Fruit fly (Drosophila melanogaster) whole organism, larva: Measurements from ENCODE around the gene mRpL55.

Experiments used
- noc ChIP-seq: fragments of 200-800 bp; sonication (Bioruptor generic); optimal IDR thresholded peaks from 3 replicates; lab custom pipeline; 2019; ENCODE audit warnings: missing biosample characterization, mild to moderate bottlenecking, missing genetic modification characterization, moderate library complexity

The mRpL55 gene

DNA sequence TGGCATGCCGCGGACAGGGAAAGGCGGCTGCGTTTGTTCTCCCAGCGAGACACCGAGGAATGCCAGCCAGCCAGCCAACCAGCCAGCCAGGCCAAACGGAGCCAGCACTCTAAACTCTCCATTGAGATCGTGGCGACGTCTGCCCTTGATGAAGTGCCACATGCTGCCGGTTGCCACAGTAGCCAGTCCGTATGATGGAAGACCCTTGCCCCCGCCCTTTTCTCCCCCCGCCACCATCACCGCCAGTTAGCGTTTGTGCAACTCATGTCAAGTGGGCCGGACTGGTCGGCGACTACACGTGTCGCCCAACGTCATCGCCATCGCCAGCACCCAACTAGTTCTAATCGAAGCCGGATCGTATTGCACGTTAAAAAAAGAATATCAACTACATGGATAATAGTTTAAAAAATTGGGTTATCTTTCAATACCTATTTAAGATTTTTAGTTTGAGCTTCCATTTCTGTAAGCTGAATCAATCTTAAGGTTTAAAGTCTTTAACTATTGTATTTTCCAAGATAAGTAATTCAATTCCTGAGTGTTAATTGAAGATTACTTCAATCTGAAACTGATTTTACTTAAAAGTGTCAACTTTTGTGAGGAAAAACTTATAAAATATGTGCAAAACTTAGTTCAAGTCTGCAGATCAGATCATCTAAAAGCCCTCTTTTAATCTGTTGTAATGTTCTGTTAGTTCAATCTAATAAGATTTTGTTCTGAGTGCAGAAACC is 24.3 kb downstream of the mRpL55 start:
- TF ChIP-seq noc (tag; lab: Kevin White, UChicago): no peak

DNA sequence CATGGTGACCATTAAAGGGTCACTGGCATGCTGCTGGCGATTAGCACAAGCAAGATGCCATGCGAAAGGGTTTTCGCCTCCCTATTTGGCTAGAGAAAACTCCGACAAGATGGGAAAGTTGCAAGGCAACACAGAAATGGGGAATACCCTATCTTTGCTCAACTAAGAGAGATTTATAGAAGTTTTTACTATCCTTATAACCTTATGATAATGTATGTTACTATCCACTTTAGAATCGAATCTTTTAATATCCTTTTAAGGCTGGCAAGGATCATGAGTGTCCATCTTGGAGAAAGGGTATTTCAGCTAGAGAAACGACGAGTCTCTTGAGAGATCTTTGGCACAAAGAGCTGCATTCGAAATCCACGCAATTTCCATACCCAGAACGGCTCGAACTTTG is 25.0 kb downstream of the mRpL55 start:
- no peak for TF ChIP-seq noc (tag; lab: Kevin White, UChicago)

DNA sequence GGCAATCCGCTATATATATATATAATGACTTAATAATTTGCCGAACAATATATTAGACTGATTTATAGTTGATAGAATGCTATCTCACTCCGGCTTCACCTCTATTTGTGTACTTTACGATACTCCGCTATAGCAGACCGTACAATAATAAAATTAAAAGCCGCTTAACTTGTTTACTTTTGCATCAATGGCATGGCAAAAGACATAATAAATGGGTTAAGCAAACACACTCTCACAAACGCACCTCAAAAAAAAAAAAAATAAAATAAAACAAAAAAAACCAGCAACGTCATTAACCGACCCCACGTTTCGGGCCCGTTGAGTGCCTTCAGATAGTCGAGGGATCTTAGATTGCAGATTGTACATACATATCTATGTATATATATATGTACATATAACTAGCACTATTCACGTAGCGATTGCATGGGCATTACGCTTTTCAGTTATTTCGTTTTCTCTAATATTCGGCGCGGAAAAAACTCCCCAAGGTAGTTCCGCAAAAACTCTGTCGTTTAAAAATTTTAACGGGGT is 26.8 kb downstream of the mRpL55 start:
- TF ChIP-seq noc (tag; lab: Kevin White, UChicago): no peak

DNA sequence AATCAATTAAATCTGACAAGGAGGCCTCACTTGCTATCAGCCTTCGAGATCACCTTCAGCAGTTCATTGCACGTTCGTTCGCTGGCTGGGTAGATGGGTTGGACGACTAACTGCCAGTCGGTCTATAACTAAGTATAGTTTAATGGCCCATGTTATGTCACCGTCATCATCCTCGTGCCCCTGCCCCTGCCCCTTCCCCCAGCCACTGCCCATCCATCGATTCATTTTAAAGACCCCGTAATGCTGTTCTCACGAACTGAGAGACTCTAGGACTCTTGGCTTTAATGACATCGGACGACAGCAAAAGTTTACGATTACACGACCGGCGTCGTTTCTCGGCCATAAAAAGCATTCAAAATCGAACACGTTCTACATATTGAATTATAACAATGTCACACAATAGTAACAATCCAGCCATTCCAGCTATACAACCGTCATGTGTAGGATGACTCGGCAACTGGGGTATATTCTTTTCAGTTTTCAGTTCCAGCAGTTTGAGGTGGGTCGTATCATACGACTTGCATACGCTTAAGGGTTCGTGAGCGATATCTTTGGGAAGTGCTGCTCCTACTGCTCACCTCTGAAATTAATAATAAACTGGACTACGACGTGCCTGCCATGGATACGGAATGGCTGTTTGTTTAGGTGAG is 27.6 kb downstream of the mRpL55 start:
- TF ChIP-seq noc (tag; lab: Kevin White, UChicago): no peak

DNA sequence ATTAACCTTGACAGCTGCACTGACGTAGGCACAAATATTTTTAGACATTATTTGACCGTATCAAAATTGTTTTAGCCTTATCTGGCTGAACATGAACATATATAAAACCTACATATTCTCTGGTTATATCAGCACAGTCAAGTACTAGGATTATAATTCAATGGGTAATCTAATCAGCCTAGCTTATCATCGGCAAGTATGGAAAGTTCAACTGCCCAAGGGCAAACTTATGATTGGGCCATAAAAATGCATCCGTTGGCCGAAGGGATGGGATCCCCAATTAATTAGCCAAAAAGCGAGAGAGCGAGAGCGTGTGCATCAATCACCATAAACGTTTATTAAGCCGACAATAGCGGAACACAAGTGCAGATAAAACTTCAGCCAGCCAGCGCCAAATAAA is 29.2 kb downstream of the mRpL55 start:
- TF ChIP-seq noc (tag; lab: Kevin White, UChicago): no peak

DNA sequence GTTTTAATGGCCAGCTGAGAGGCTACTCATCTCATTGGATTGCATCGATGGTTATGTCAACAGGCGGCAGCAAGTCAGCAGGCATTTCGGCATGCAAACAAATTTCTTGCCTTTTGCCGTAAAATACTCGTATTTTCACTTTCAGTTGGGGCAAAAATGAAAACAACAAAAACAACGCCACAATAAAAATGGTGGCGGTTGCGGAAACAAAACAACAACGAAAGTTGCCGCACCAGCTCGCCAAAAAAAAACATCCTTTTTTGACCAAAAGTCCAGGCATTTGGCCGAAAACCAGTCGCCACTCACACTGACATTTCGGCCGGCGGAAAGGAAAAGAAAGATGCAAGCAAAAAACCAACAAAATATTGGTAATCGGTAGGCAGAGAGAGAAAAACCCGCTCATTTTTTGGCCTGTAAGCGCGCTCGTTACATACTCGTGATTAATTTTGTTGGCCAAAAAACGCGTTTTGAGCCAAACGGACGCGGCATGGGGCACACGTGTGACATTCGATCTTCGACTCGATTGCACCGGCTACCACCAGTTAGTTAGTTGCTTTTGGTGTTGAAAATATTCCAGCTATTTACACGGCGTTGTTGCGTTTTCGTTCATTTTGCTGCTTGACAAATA is 30.6 kb downstream of the mRpL55 start:
- no peak for TF ChIP-seq noc (tag; lab: Kevin White, UChicago)

DNA sequence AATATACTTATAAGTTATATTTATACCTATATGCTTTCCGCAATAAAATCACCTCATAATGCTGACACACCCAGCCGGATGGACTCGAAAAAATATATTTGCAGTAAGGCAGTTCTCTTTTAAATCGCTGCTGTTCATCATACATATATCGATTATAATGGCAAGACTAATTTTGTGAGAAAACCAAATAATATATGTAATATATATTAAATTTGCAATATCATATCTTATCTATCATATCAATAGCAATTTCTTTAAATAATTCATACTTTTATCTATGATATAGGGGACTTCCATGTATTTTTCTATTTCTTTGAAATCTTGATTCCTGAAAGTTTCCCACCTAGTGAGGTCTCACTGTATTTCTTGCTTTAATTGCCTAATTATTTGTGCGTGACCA is 32.2 kb downstream of the mRpL55 start:
- peak; percentile 32 for TF ChIP-seq noc (tag; lab: Kevin White, UChicago)

DNA sequence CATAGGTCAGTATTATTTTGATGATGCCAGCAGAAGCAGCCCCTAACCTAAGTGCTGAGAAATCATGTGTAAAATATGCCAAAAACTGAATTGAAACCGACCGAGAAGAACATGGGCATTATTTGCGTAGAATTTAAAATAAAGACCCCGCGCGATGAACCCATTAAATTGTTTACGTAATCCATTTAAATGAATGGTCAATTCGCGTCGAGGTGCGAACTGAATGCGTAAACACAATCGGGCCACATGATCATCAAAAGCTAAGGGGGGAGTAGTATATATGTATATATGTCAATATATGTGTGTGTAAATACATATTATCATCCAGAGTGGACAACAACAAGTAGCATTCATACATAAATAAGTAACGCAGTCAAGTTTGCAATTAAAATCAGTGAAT is 34.5 kb downstream of the mRpL55 start:
- TF ChIP-seq noc (tag; lab: Kevin White, UChicago): peak; percentile 29

DNA sequence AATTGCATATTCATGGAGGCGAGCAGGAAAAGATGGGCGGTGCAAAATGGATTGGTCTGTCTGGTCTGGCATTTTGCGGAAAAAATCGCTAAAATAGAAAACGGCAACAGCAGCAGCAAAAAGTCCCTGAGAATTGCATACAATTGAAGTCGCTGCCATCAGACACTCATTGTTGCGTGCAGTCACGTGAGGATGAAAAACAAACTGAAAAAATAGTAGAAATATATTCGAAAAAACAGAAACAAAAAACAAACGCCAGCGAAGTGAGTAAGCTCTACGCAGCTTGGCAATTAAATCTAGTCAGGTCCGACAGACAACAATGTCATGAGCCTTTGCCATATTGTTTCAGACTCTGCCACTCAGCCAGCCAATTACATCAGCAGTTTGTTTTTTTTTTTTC is 35.4 kb downstream of the mRpL55 start:
- no peak for TF ChIP-seq noc (tag; lab: Kevin White, UChicago)

DNA sequence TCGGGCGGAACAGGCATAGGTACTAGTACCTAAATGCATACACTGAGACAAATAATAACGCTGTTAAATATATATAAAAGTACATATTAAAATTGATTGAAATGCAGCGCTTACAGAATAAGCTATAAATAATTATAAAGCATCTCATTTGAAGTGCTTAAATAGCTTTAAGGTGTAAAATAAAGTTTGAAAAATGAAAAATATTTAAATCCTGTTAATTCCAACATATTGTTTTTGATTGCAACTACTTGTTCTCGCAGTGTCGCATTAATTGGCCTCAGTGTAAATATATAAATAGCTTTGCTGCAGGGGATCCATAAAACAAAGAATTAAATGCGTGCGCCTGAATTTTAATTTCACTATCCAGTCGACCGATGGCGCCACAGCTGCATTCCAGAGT is 36.3 kb downstream of the mRpL55 start:
- no peak for TF ChIP-seq noc (tag; lab: Kevin White, UChicago)

DNA sequence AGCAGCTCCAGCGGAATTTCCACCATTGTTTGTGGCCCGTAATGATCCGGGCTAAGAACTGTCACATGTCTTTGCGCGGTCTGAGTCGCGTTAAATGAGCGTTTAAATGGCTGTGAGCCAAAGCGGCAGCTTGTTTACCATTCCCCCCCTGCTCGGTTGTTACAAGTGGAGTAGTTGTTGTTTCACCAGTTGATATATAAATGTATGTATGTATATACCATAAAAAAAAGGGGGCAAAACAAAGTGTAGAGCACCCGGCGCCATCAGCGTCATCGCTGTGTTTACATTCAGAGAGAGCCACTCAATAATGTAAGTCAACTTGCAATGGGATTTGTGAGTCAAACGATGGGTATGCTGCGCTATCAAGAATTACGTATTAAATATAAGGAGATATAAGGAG is 37.8 kb downstream of the mRpL55 start:
- TF ChIP-seq noc (tag; lab: Kevin White, UChicago): no peak

DNA sequence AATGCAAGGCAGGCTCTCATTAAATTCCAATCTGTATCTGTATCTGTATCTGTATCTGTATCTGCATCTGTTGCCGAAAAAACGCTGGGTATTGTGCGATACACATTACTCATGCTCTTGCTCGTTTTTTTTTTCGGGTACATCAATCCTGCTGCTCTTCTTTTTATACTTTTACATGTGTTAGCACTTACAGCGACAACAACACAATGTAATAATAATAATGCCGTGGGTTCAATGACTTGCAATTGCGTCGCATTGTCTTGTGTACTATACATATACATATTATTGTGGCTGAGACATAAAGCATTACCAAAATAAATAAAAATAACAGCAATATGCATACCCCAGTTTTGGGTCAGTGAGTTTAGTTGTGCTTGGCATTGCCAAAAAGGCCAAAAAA is 39.9 kb downstream of the mRpL55 start:
- TF ChIP-seq noc (tag; lab: Kevin White, UChicago): no peak

DNA sequence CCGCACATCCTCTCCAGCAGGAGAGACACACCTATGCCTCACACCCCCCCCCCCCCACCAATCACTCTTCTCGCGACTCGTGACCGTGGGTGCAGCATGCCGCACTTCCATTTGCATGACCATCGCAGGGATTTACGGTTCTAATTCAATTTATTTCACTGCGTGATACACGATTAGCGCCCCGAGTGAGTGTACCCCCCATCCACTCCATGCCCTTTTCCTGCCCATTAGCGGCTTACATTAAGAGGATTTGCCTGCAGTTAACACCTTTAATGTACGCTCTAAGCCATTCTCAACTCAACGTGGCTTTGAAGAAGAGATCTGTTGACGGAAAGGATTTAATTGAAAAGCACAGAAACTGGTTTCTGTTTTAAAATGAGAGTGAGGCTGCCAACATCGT is 42.2 kb downstream of the mRpL55 start:
- TF ChIP-seq noc (tag; lab: Kevin White, UChicago): no peak

DNA sequence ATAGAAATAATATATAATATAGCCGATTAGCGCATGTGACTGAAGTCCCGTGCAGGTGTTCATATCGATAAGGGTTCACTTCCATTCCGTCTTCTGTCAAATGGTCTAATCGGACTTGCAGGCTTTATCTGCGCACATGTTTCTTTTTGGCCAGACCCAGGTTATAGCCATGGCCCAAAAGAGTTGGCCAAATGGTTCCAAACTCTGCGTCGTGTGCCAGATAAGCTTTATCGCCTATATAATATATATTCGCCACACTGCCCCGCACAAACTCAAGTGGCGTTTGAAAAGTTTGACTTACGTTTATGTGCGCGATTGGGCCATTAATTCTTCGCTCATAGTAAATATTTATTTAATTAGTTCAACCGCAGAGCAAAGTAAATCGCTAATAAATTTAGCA is 43.5 kb downstream of the mRpL55 start:
- peak; percentile 48 for TF ChIP-seq noc (tag; lab: Kevin White, UChicago)

DNA sequence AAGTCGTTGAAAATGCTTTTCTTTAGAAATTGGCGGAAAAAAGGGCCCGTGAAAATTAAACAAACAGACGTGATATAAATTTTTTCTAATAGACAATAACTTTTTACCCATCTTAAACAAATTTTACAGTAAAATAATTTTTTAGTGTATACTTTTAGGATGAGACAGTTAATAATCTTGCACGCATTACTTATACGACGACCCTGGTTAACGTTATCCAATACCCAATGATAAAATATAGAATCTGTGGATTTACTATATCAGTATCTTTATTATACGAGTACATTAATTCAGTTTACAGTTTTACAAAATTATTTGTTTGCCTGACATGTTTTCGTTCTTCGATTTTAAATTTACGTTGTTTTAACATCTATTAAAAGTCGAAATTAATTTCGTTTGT is 50.1 kb downstream of the mRpL55 start:
- TF ChIP-seq noc (tag; lab: Kevin White, UChicago): no peak
